Worm (Caenorhabditis elegans) whole organism, young adult: ENCODE measurements around the gene far-5.

Source experiments
- B0035.1 ChIP-seq: sonication (generic microtip); optimal IDR thresholded peaks from 2 replicates; lab custom pipeline; 2016; ENCODE audit warnings: missing genetic modification characterization, mild to moderate bottlenecking, missing compliant biosample characterization, missing genotype, missing genetic modification reagents
- B0336.3 ChIP-seq: fragments of 200-800 bp; sonication (Bioruptor generic); IDR thresholded peaks from 2 replicates; pipeline ENCODE4 v1.3.6; 2022; ENCODE audit warnings: missing genetic modification characterization, missing compliant biosample characterization
- F22D6.2 ChIP-seq: sonication (generic microtip); optimal IDR thresholded peaks from 2 replicates; lab custom pipeline; 2016; ENCODE audit warnings: mild to moderate bottlenecking, missing genetic modification characterization, missing compliant biosample characterization
- F33H1.4 ChIP-seq: fragments of 200-800 bp; sonication (Bioruptor generic); IDR thresholded peaks from 2 replicates; pipeline ENCODE4 v1.3.6; 2022; ENCODE audit warnings: missing genetic modification reagents, missing genetic modification characterization, missing compliant biosample characterization
- F37B4.10 ChIP-seq: fragments of 200-800 bp; sonication (Bioruptor generic); IDR thresholded peaks from 2 replicates; pipeline ENCODE4 v1.3.6; 2022; ENCODE audit warnings: missing genetic modification characterization, missing compliant biosample characterization
- K11D2.4 ChIP-seq: fragments of 200-800 bp; sonication (Bioruptor generic); IDR thresholded peaks from 2 replicates; pipeline ENCODE4 v1.3.6; 2022; ENCODE audit warnings: missing genetic modification reagents, missing genetic modification characterization, missing compliant biosample characterization
- T07F8.4 ChIP-seq: sonication (generic microtip); optimal IDR thresholded peaks from 2 replicates; lab custom pipeline; 2016; ENCODE audit warnings: mild to moderate bottlenecking, missing genetic modification characterization, moderate library complexity, missing compliant biosample characterization
- T26A5.8 ChIP-seq: sonication (generic microtip); optimal IDR thresholded peaks from 2 replicates; lab custom pipeline; 2016; ENCODE audit warnings: missing genetic modification characterization, missing compliant biosample characterization
- Y53G8AR.9 ChIP-seq: fragments of 200-800 bp; sonication (Bioruptor generic); conservative IDR thresholded peaks from 2 replicates; pipeline ENCODE4 v1.3.6; 2022; ENCODE audit warnings: missing genetic modification reagents, missing genetic modification characterization, missing compliant biosample characterization
- Y95B8A.8 ChIP-seq: fragments of 200-800 bp; sonication (Bioruptor generic); IDR thresholded peaks from 2 replicates; pipeline ENCODE4 v1.3.6; 2022; ENCODE audit warnings: missing genetic modification reagents, missing genetic modification characterization, missing compliant biosample characterization
- ZK185.1 ChIP-seq: sonication (generic microtip); optimal IDR thresholded peaks from 2 replicates; lab custom pipeline; 2016; ENCODE audit warnings: mild to moderate bottlenecking, missing genetic modification characterization, missing compliant biosample characterization; ENCODE audit not compliant: poor library complexity, severe bottlenecking
- aptf-2 ChIP-seq: fragments of 200-800 bp; sonication (Bioruptor generic); conservative IDR thresholded peaks from 2 replicates; pipeline ENCODE4 v1.3.6; 2022; ENCODE audit warnings: missing genetic modification reagents, missing genetic modification characterization, missing compliant biosample characterization
- athp-1 ChIP-seq: sonication (generic microtip); optimal IDR thresholded peaks from 2 replicates; lab custom pipeline; 2017; ENCODE audit warnings: mild to moderate bottlenecking, missing genetic modification characterization, missing compliant biosample characterization
- attf-3 ChIP-seq: fragments of 200-800 bp; sonication (Bioruptor generic); conservative IDR thresholded peaks from 2 replicates; pipeline ENCODE4 v1.3.6; 2022; ENCODE audit warnings: missing genetic modification reagents, missing genetic modification characterization, missing compliant biosample characterization
- attf-5 ChIP-seq: fragments of 200-800 bp; sonication (Bioruptor generic); optimal IDR thresholded peaks from 2 replicates; lab custom pipeline; 2018; ENCODE audit warnings: mild to moderate bottlenecking, missing genetic modification characterization, missing compliant biosample characterization
- bed-1 ChIP-seq: fragments of 200-800 bp; sonication (Bioruptor generic); IDR thresholded peaks from 2 replicates; pipeline ENCODE4 v1.3.6; 2022; ENCODE audit warnings: missing genetic modification reagents, missing genetic modification characterization, missing compliant biosample characterization
- ccch-3 ChIP-seq: fragments of 200-800 bp; sonication (Bioruptor generic); optimal IDR thresholded peaks from 2 replicates; lab custom pipeline; 2018; ENCODE audit warnings: mild to moderate bottlenecking, missing genetic modification characterization, missing compliant biosample characterization
- ceh-58 ChIP-seq: fragments of 200-800 bp; sonication (Bioruptor generic); IDR thresholded peaks from 2 replicates; pipeline ENCODE4 v1.3.6; 2022; ENCODE audit warnings: missing genetic modification characterization, missing compliant biosample characterization
- ceh-91 ChIP-seq: fragments of 200-800 bp; sonication (Bioruptor generic); IDR thresholded peaks from 2 replicates; pipeline ENCODE4 v1.3.6; 2022; ENCODE audit warnings: missing genetic modification reagents, missing genetic modification characterization, missing compliant biosample characterization
- chd-7 ChIP-seq: sonication (generic microtip); optimal IDR thresholded peaks from 2 replicates; lab custom pipeline; 2016; ENCODE audit warnings: mild to moderate bottlenecking, missing genetic modification characterization, moderate library complexity, missing compliant biosample characterization
- dpff-1 ChIP-seq: sonication (generic microtip); optimal IDR thresholded peaks from 2 replicates; lab custom pipeline; 2017; ENCODE audit warnings: mild to moderate bottlenecking, missing genetic modification characterization, missing compliant biosample characterization
- him-1 ChIP-seq: sonication (generic microtip); optimal IDR thresholded peaks from 2 replicates; lab custom pipeline; 2016; ENCODE audit warnings: missing genotype, missing genetic modification reagents, missing genetic modification characterization, missing compliant biosample characterization
- hlh-12 ChIP-seq: sonication (generic microtip); optimal IDR thresholded peaks from 2 replicates; lab custom pipeline; 2016; ENCODE audit warnings: missing genetic modification characterization, missing compliant biosample characterization
- hsf-1 ChIP-seq: fragments of 200-800 bp; sonication (Bioruptor generic); IDR thresholded peaks from 2 replicates; pipeline ENCODE4 v1.3.6; 2022; ENCODE audit warnings: missing genetic modification reagents, missing genetic modification characterization, missing compliant biosample characterization
- lag-1 ChIP-seq: fragments of 200-800 bp; sonication (Bioruptor generic); IDR thresholded peaks from 2 replicates; pipeline ENCODE4 v1.3.6; 2022; ENCODE audit warnings: missing genetic modification reagents, missing genetic modification characterization, missing compliant biosample characterization
- let-526 ChIP-seq: fragments of 200-800 bp; sonication (Bioruptor generic); IDR thresholded peaks from 2 replicates; pipeline ENCODE4 v1.3.6; 2022; ENCODE audit warnings: missing genetic modification reagents, missing genetic modification characterization, missing compliant biosample characterization
- let-607 ChIP-seq, 2 experiments: fragments of 200-800 bp in 1 of 2; sonication (Bioruptor generic) in 1 of 2; sonication (generic microtip) in 1 of 2; optimal IDR thresholded peaks; 2 replicates each; lab custom pipeline; 2016 to 2018; ENCODE audit warnings: mild to moderate bottlenecking in 2 of 2, missing compliant biosample characterization in 2 of 2, missing genetic modification characterization in 2 of 2, moderate library complexity in 2 of 2, missing genotype in 1 of 2
- lin-26 ChIP-seq: fragments of 200-800 bp; sonication (Bioruptor generic); IDR thresholded peaks from 2 replicates; pipeline ENCODE4 v1.3.6; 2022; ENCODE audit warnings: missing genetic modification reagents, missing genetic modification characterization, missing compliant biosample characterization
- lin-35 ChIP-seq, 3 experiments: fragments of 150-350 bp in 2 of 3; sonication (generic microtip) in 1 of 3; optimal IDR thresholded peaks; 2 replicates each; lab custom pipeline; 2014 to 2018; ENCODE audit warnings: missing biosample characterization in 3 of 3, missing genetic modification characterization in 3 of 3, missing genetic modification reagents in 3 of 3
- lin-40 ChIP-seq: sonication (generic microtip); optimal IDR thresholded peaks from 2 replicates; lab custom pipeline; 2016; ENCODE audit warnings: missing genetic modification characterization, mild to moderate bottlenecking, missing compliant biosample characterization, missing genotype, missing genetic modification reagents
- lin-54 ChIP-seq: fragments of 200-800 bp; sonication (Bioruptor generic); optimal IDR thresholded peaks from 2 replicates; lab custom pipeline; 2018; ENCODE audit warnings: mild to moderate bottlenecking, missing genetic modification characterization, missing compliant biosample characterization
- madf-10 ChIP-seq: sonication (generic microtip); optimal IDR thresholded peaks from 2 replicates; lab custom pipeline; 2016; ENCODE audit warnings: mild to moderate bottlenecking, missing genetic modification characterization, missing compliant biosample characterization
- mcd-1 ChIP-seq: fragments of 200-800 bp; sonication (Bioruptor generic); IDR thresholded peaks from 2 replicates; pipeline ENCODE4 v1.3.6; 2022; ENCODE audit warnings: missing genetic modification reagents, missing genetic modification characterization, missing compliant biosample characterization
- mel-28 ChIP-seq: sonication (generic microtip); optimal IDR thresholded peaks from 2 replicates; lab custom pipeline; 2016; ENCODE audit warnings: borderline replicate concordance, mild to moderate bottlenecking, missing genetic modification characterization, missing compliant biosample characterization
- nfyb-1 ChIP-seq: fragments of 200-800 bp; sonication (Bioruptor generic); IDR thresholded peaks from 2 replicates; pipeline ENCODE4 v1.3.6; 2022; ENCODE audit warnings: missing genetic modification reagents, missing genetic modification characterization, missing compliant biosample characterization
- nhr-179 ChIP-seq: sonication (generic microtip); optimal IDR thresholded peaks from 2 replicates; lab custom pipeline; 2016; ENCODE audit warnings: mild to moderate bottlenecking, missing genetic modification characterization, missing compliant biosample characterization
- nhr-27 ChIP-seq: fragments of 200-800 bp; sonication (Bioruptor generic); optimal IDR thresholded peaks from 2 replicates; lab custom pipeline; 2018; ENCODE audit warnings: mild to moderate bottlenecking, missing genetic modification characterization, moderate library complexity, missing compliant biosample characterization
- rpc-1 ChIP-seq, 2 experiments: fragments of 150-350 bp in 1 of 2; sonication (generic microtip) in 1 of 2; optimal IDR thresholded peaks; 2 replicates each; lab custom pipeline; 2014 to 2018; ENCODE audit warnings: missing biosample characterization in 1 of 2, missing genetic modification characterization in 1 of 2, missing genetic modification reagents in 1 of 2, missing genotype in 1 of 2
- snpc-1.3 ChIP-seq: sonication (generic microtip); optimal IDR thresholded peaks from 2 replicates; lab custom pipeline; 2017; ENCODE audit warnings: missing genetic modification characterization, mild to moderate bottlenecking, missing compliant biosample characterization, antibody characterized with exemption, moderate library complexity, missing genotype, missing genetic modification reagents; ENCODE audit not compliant: insufficient read depth
- snpc-3.4 ChIP-seq: sonication (generic microtip); optimal IDR thresholded peaks from 2 replicates; lab custom pipeline; 2017; ENCODE audit warnings: missing genetic modification characterization, mild to moderate bottlenecking, missing compliant biosample characterization, antibody characterized with exemption, moderate library complexity, missing genotype, missing genetic modification reagents
- snpc-4 ChIP-seq, 5 experiments: fragments of 150-350 bp in 1 of 5; sonication (generic microtip) in 4 of 5; optimal IDR thresholded peaks; 2 replicates each; lab custom pipeline; 2014 to 2018; ENCODE audit warnings: missing genetic modification characterization in 5 of 5, missing biosample characterization in 3 of 5, antibody characterized with exemption in 2 of 5, mild to moderate bottlenecking in 2 of 5, missing compliant biosample characterization in 2 of 5, missing genotype in 2 of 5, moderate library complexity in 2 of 5, missing genetic modification reagents in 1 of 5
- tbp1 ChIP-seq: fragments of 200-800 bp; sonication (Bioruptor generic); optimal IDR thresholded peaks from 2 replicates; lab custom pipeline; 2018; ENCODE audit warnings: mild to moderate bottlenecking, missing genetic modification characterization, missing compliant biosample characterization
- unc-62 ChIP-seq: fragments of 150-350 bp; optimal IDR thresholded peaks from 2 replicates; lab custom pipeline; 2014; ENCODE audit warnings: missing biosample characterization, missing genetic modification reagents, missing genetic modification characterization
- xnd-1 ChIP-seq: sonication (generic microtip); optimal IDR thresholded peaks from 2 replicates; lab custom pipeline; 2016; ENCODE audit warnings: missing genotype, missing genetic modification reagents, missing genetic modification characterization, missing compliant biosample characterization
- ztf-26 ChIP-seq: sonication (generic microtip); optimal IDR thresholded peaks from 2 replicates; lab custom pipeline; 2017; ENCODE audit warnings: missing genetic modification characterization, missing compliant biosample characterization
- ztf-3 ChIP-seq: fragments of 200-800 bp; sonication (Bioruptor generic); optimal IDR thresholded peaks from 2 replicates; lab custom pipeline; 2018; ENCODE audit warnings: mild to moderate bottlenecking, missing genetic modification characterization, missing compliant biosample characterization
- ztf-6 ChIP-seq: fragments of 200-800 bp; sonication (Bioruptor generic); IDR thresholded peaks from 2 replicates; pipeline ENCODE4 v1.3.6; 2022; ENCODE audit warnings: missing genetic modification reagents, missing genetic modification characterization, missing compliant biosample characterization

Gene far-5

ce11 chrV:13043195-13043762, 47.9 kb downstream of the far-5 start, which contains the start of gene lap-2:
lap-2 (plus strand) TSS chrV:13043712.
- TF ChIP-seq ceh-58 (GFP tag; lab: Robert Waterston, UW) (no peak), let-526 (GFP tag; lab: Robert Waterston, UW) (no peak), lin-26 (GFP tag; lab: Robert Waterston, UW) (no peak), rpc-1 (optimal IDR thresholded peaks at IDR 0.05; lab: Kevin White, UChicago) (no peak), rpc-1 (tag; optimal IDR thresholded peaks at IDR 0.05; lab: Kevin White, UChicago) (no peak), ceh-91 (GFP tag; lab: Robert Waterston, UW) (no peak), ztf-26 (tag; lab: Kevin White, UChicago) (no peak), lin-35 (GFP tag; optimal IDR thresholded peaks at IDR 0.05; lab: Kevin White, UChicago) (no peak), nfyb-1 (GFP tag; lab: Robert Waterston, UW) (peak; percentile 62; the same call in 1 of the 2 replicates), tbp1 (GFP tag; lab: Kevin White, UChicago) (no peak), hsf-1 (no peak), lin-54 (GFP tag; lab: Kevin White, UChicago) (no peak), mel-28 (no peak), Y53G8AR.9 (GFP tag; lab: Robert Waterston, UW) (no peak), let-607 (tag; optimal IDR thresholded peaks at IDR 0.05; lab: Kevin White, UChicago) (peak; percentile 48 to 52), ztf-3 (GFP tag; lab: Kevin White, UChicago) (no peak), ztf-6 (no peak), ZK185.1 (tag; lab: Kevin White, UChicago) (peak; percentile 46), K11D2.4 (GFP tag; lab: Robert Waterston, UW) (0 out of 2 replicates have a peak, but pooled peaks have one; percentile 33), unc-62 (GFP tag; lab: Kevin White, UChicago) (peak; percentile 90), dpff-1 (tag; lab: Kevin White, UChicago) (no peak), F33H1.4 (no peak), B0035.1 (tag; lab: Kevin White, UChicago) (no peak), chd-7 (tag; lab: Kevin White, UChicago) (peak; percentile 51), lag-1 (GFP tag; lab: Robert Waterston, UW) (no peak), hlh-12 (tag; lab: Kevin White, UChicago) (no peak), F22D6.2 (no peak), aptf-2 (no peak), nhr-27 (tag; lab: Kevin White, UChicago) (no peak), him-1 (no peak), madf-10 (peak; percentile 16), Y95B8A.8 (GFP tag; lab: Robert Waterston, UW) (0 out of 2 replicates have a peak, but pooled peaks have one; percentile 29), attf-5 (GFP tag; lab: Kevin White, UChicago) (no peak), snpc-4 (GFP tag; optimal IDR thresholded peaks at IDR 0.05; lab: Kevin White, UChicago) (no peak), snpc-4 (tag; optimal IDR thresholded peaks at IDR 0.05; lab: Kevin White, UChicago) (peak in 1 of 4 experiments; percentile 26), ccch-3 (GFP tag; lab: Kevin White, UChicago) (no peak), T26A5.8 (tag; lab: Kevin White, UChicago) (no peak), T07F8.4 (tag; lab: Kevin White, UChicago) (no peak), athp-1 (tag; lab: Kevin White, UChicago) (no peak), lin-40 (tag; lab: Kevin White, UChicago) (peak; percentile 5), mcd-1 (0 out of 2 replicates have a peak, but pooled peaks have one; percentile 26), xnd-1 (tag; lab: Kevin White, UChicago) (no peak), attf-3 (GFP tag; lab: Robert Waterston, UW) (no peak), snpc-1.3 (tag; lab: Kevin White, UChicago) (no peak), snpc-3.4 (tag; lab: Kevin White, UChicago) (no peak), B0336.3 (GFP tag; lab: Robert Waterston, UW) (no peak), bed-1 (no peak), F37B4.10 (GFP tag; lab: Robert Waterston, UW) (no peak), nhr-179 (tag; lab: Kevin White, UChicago) (no peak)
